Worm (Caenorhabditis elegans) whole organism, L4 larva: ENCODE measurements around the gene M70.5.

Experiments
- F10B5.3 ChIP-seq: sonication (generic microtip); optimal IDR thresholded peaks from 2 replicates; lab custom pipeline; 2016; ENCODE audit warnings: mild to moderate bottlenecking, missing genetic modification characterization, missing compliant biosample characterization
- T20F7.1 ChIP-seq: fragments of 200-800 bp; sonication (Bioruptor generic); optimal IDR thresholded peaks from 2 replicates; lab custom pipeline; 2018; ENCODE audit warnings: mild to moderate bottlenecking, missing genetic modification characterization, missing compliant biosample characterization
- Y48G9A.11 ChIP-seq: fragments of 200-800 bp; sonication (Bioruptor generic); IDR thresholded peaks from 2 replicates; pipeline ENCODE4 v1.3.6; 2022; ENCODE audit warnings: missing genetic modification reagents, missing genetic modification characterization, missing compliant biosample characterization
- ZK337.2 ChIP-seq: fragments of 200-800 bp; sonication (Bioruptor generic); IDR thresholded peaks from 2 replicates; pipeline ENCODE4 v1.3.6; 2022; ENCODE audit warnings: missing genetic modification reagents, missing genetic modification characterization, missing compliant biosample characterization
- aly-2 ChIP-seq: sonication (generic microtip); optimal IDR thresholded peaks from 2 replicates; lab custom pipeline; 2018; ENCODE audit warnings: missing biosample characterization, missing genetic modification characterization
- ama-1 ChIP-seq: fragments of 150-350 bp; optimal IDR thresholded peaks from 2 replicates; lab custom pipeline; 2014; ENCODE audit warnings: inconsistent platforms, mixed read lengths
- ceh-28 ChIP-seq: fragments of 150-350 bp; optimal IDR thresholded peaks from 2 replicates; lab custom pipeline; 2014; ENCODE audit warnings: missing biosample characterization, missing genetic modification reagents, missing genetic modification characterization
- cey-2 ChIP-seq: sonication (generic microtip); optimal IDR thresholded peaks from 3 replicates; lab custom pipeline; 2017; ENCODE audit warnings: missing genetic modification characterization, mild to moderate bottlenecking, missing compliant biosample characterization, antibody characterized with exemption, borderline replicate concordance; ENCODE audit not compliant: insufficient read depth
- ctbp-1 ChIP-seq: fragments of 200-800 bp; sonication (Bioruptor generic); IDR thresholded peaks from 2 replicates; pipeline ENCODE4 v1.3.6; 2022; ENCODE audit warnings: missing genetic modification reagents, missing genetic modification characterization, missing compliant biosample characterization
- daf-16 ChIP-seq, 3 experiments: sonication (generic microtip); optimal IDR thresholded peaks; 2 replicates each; lab custom pipeline; 2016 to 2017; ENCODE audit warnings: missing genetic modification characterization in 3 of 3, missing genetic modification reagents in 3 of 3, mild to moderate bottlenecking in 2 of 3, missing compliant biosample characterization in 2 of 3, missing biosample characterization in 1 of 3, moderate library complexity in 1 of 3
- dmd-6 ChIP-seq: fragments of 200-800 bp; sonication (Bioruptor generic); IDR thresholded peaks from 2 replicates; pipeline ENCODE4 v1.3.6; 2022; ENCODE audit warnings: missing genetic modification reagents, missing genetic modification characterization, missing compliant biosample characterization
- dpl-1 ChIP-seq: fragments of 150-350 bp; optimal IDR thresholded peaks from 2 replicates; lab custom pipeline; 2014; ENCODE audit warnings: missing biosample characterization, missing genetic modification reagents, missing genetic modification characterization
- duxl-1 ChIP-seq: sonication (generic microtip); optimal IDR thresholded peaks from 2 replicates; lab custom pipeline; 2016; ENCODE audit warnings: mild to moderate bottlenecking, missing genetic modification characterization, moderate library complexity, missing compliant biosample characterization; ENCODE audit not compliant: poor library complexity
- dve-1 ChIP-seq: sonication (generic microtip); optimal IDR thresholded peaks from 2 replicates; lab custom pipeline; 2017; ENCODE audit warnings: antibody characterized with exemption, mild to moderate bottlenecking, missing genetic modification characterization, missing compliant biosample characterization; ENCODE audit not compliant: insufficient read depth
- hlh-11 ChIP-seq: fragments of 200-800 bp; sonication (Bioruptor generic); optimal IDR thresholded peaks from 2 replicates; lab custom pipeline; 2018; ENCODE audit warnings: mild to moderate bottlenecking, missing genetic modification characterization, missing compliant biosample characterization
- hlh-30 ChIP-seq: sonication (generic microtip); optimal IDR thresholded peaks from 2 replicates; lab custom pipeline; 2017; ENCODE audit warnings: antibody characterized with exemption, mild to moderate bottlenecking, missing genetic modification characterization, missing compliant biosample characterization; ENCODE audit not compliant: insufficient read depth
- hmg-1.1 ChIP-seq: fragments of 200-800 bp; sonication (Bioruptor generic); IDR thresholded peaks from 2 replicates; pipeline ENCODE4 v1.3.6; 2022; ENCODE audit warnings: missing genetic modification reagents, missing genetic modification characterization, missing compliant biosample characterization
- jun-1 ChIP-seq: fragments of 150-350 bp; optimal IDR thresholded peaks from 2 replicates; lab custom pipeline; 2014; ENCODE audit warnings: missing biosample characterization, missing genetic modification reagents, missing genetic modification characterization
- lim-7 ChIP-seq: fragments of 200-800 bp; sonication (Bioruptor generic); IDR thresholded peaks from 2 replicates; pipeline ENCODE4 v1.3.6; 2022; ENCODE audit warnings: missing genetic modification characterization, missing compliant biosample characterization
- lin-1 ChIP-seq: fragments of 200-800 bp; sonication (Bioruptor generic); IDR thresholded peaks from 2 replicates; pipeline ENCODE4 v1.3.6; 2022; ENCODE audit warnings: missing genetic modification reagents, missing genetic modification characterization, missing compliant biosample characterization
- lin-13 ChIP-seq: fragments of 150-350 bp; optimal IDR thresholded peaks from 2 replicates; lab custom pipeline; 2014; ENCODE audit warnings: missing biosample characterization, missing genetic modification reagents, missing genetic modification characterization
- lin-15B ChIP-seq: fragments of 150-350 bp; sonication (generic microtip); optimal IDR thresholded peaks from 3 replicates; lab custom pipeline; 2014; ENCODE audit warnings: missing biosample characterization, missing genetic modification characterization
- lin-29 ChIP-seq: fragments of 200-800 bp; sonication (Bioruptor generic); IDR thresholded peaks from 2 replicates; pipeline ENCODE4 v1.3.6; 2022; ENCODE audit warnings: missing genetic modification reagents, missing genetic modification characterization, missing compliant biosample characterization
- lin-38 ChIP-seq: fragments of 200-800 bp; sonication (Bioruptor generic); IDR thresholded peaks from 2 replicates; pipeline ENCODE4 v1.3.6; 2022; ENCODE audit warnings: missing genetic modification reagents, missing genetic modification characterization, missing compliant biosample characterization
- madf-5 ChIP-seq, 2 experiments: fragments of 200-800 bp; sonication (Bioruptor generic); IDR thresholded peaks; 2 replicates each; pipeline ENCODE4 v1.3.6; 2022; ENCODE audit warnings: missing compliant biosample characterization in 2 of 2, missing genetic modification characterization in 2 of 2
- mep-1 ChIP-seq: fragments of 150-350 bp; sonication (generic microtip); optimal IDR thresholded peaks from 3 replicates; lab custom pipeline; 2014; ENCODE audit warnings: missing biosample characterization, missing genetic modification characterization
- mes-2 ChIP-seq: sonication (generic microtip); optimal IDR thresholded peaks from 2 replicates; lab custom pipeline; 2016; ENCODE audit warnings: missing genotype, mild to moderate bottlenecking, missing genetic modification characterization, missing compliant biosample characterization; ENCODE audit not compliant: poor library complexity, severe bottlenecking
- mxl-2 ChIP-seq: fragments of 200-800 bp; sonication (Bioruptor generic); conservative IDR thresholded peaks from 2 replicates; pipeline ENCODE4 v1.3.6; 2022; ENCODE audit warnings: missing genetic modification reagents, missing genetic modification characterization, missing compliant biosample characterization
- mxl-3 ChIP-seq: fragments of 200-800 bp; sonication (Bioruptor generic); optimal IDR thresholded peaks from 2 replicates; lab custom pipeline; 2018; ENCODE audit warnings: mild to moderate bottlenecking, missing genetic modification characterization, missing compliant biosample characterization
- nhr-10 ChIP-seq: fragments of 150-350 bp; optimal IDR thresholded peaks from 2 replicates; lab custom pipeline; 2014; ENCODE audit warnings: missing biosample characterization, missing genetic modification characterization
- nhr-28 ChIP-seq: fragments of 150-350 bp; optimal IDR thresholded peaks from 2 replicates; lab custom pipeline; 2014; ENCODE audit warnings: missing biosample characterization, missing genetic modification characterization
- nhr-42 ChIP-seq: fragments of 200-800 bp; sonication (Bioruptor generic); IDR thresholded peaks from 2 replicates; pipeline ENCODE4 v1.3.6; 2022; ENCODE audit warnings: missing genetic modification characterization, missing compliant biosample characterization
- nhr-76 ChIP-seq: fragments of 150-350 bp; optimal IDR thresholded peaks from 2 replicates; lab custom pipeline; 2014; ENCODE audit warnings: missing biosample characterization, missing genetic modification characterization
- nhr-77 ChIP-seq: fragments of 150-350 bp; optimal IDR thresholded peaks from 2 replicates; lab custom pipeline; 2014; ENCODE audit warnings: missing biosample characterization, missing genetic modification characterization
- php-3 ChIP-seq: fragments of 200-800 bp; sonication (Bioruptor generic); IDR thresholded peaks from 2 replicates; pipeline ENCODE4 v1.3.6; 2022; ENCODE audit warnings: missing genetic modification reagents, missing genetic modification characterization, missing compliant biosample characterization
- pqm-1 ChIP-seq: sonication (generic microtip); optimal IDR thresholded peaks from 2 replicates; lab custom pipeline; 2017; ENCODE audit warnings: missing biosample characterization, missing genetic modification characterization
- rbr-2 ChIP-seq: sonication (generic microtip); optimal IDR thresholded peaks from 2 replicates; lab custom pipeline; 2016; ENCODE audit warnings: missing genotype, missing genetic modification characterization, missing compliant biosample characterization
- set-16 ChIP-seq: fragments of 200-800 bp; sonication (Bioruptor generic); IDR thresholded peaks from 2 replicates; pipeline ENCODE4 v1.3.6; 2022; ENCODE audit warnings: missing genetic modification reagents, missing genetic modification characterization, missing compliant biosample characterization
- tag-97 ChIP-seq: fragments of 200-800 bp; sonication (Bioruptor generic); IDR thresholded peaks from 2 replicates; pipeline ENCODE4 v1.3.6; 2022; ENCODE audit warnings: missing genetic modification characterization, missing compliant biosample characterization
- unc-130 ChIP-seq: sonication (generic microtip); optimal IDR thresholded peaks from 2 replicates; lab custom pipeline; 2016; ENCODE audit warnings: missing genetic modification reagents, missing genetic modification characterization, missing compliant biosample characterization
- vab-7 ChIP-seq: fragments of 200-800 bp; sonication (Bioruptor generic); IDR thresholded peaks from 2 replicates; pipeline ENCODE4 v1.3.6; 2022; ENCODE audit warnings: missing genetic modification reagents, missing genetic modification characterization, missing compliant biosample characterization
- zip-11 ChIP-seq: fragments of 200-800 bp; sonication (Bioruptor generic); IDR thresholded peaks from 2 replicates; pipeline ENCODE4 v1.3.6; 2022; ENCODE audit warnings: missing genetic modification characterization, missing compliant biosample characterization
- ztf-7 ChIP-seq: fragments of 150-350 bp; optimal IDR thresholded peaks from 2 replicates; lab custom pipeline; 2014; ENCODE audit warnings: missing biosample characterization, missing genetic modification characterization

Gene M70.5

DNA sequence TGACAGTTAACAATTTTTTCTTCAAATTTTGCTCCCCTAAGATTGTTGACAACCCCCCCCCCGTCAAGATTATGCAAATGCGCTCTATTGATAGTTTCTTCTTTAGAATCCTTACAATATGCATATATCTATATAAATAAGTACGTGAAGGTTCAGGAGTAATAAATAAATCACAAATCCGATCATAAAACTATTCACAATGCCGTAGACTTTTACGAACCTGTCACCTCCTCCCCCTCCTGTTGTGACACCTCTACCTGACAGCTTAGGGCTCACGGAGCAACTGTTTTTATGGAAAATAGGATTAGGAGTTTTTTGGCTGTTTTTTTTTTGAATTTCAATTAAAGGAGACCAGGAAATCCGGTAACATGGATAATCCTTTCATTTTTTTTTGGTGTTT lies 16.7 kb upstream of the M70.5 start:
- no peak for TF ChIP-seq mxl-2 (GFP tag; lab: Robert Waterston, UW)
- TF ChIP-seq vab-7 = no peak
- no peak for TF ChIP-seq set-16
- no peak for TF ChIP-seq T20F7.1 (GFP tag; lab: Kevin White, UChicago)
- TF ChIP-seq nhr-28 (tag; lab: Kevin White, UChicago) = no peak
- no peak for TF ChIP-seq cey-2 (tag; lab: Kevin White, UChicago)
- TF ChIP-seq ceh-28 (tag; lab: Kevin White, UChicago) = no peak
- TF ChIP-seq Y48G9A.11 (GFP tag; lab: Robert Waterston, UW) = no peak
- TF ChIP-seq ztf-7 (tag; lab: Kevin White, UChicago) = no peak
- no peak for TF ChIP-seq rbr-2
- no peak for TF ChIP-seq tag-97 (GFP tag; lab: Robert Waterston, UW)
- no peak for TF ChIP-seq mxl-3 (GFP tag; lab: Kevin White, UChicago)
- TF ChIP-seq F10B5.3 = no peak
- no peak for TF ChIP-seq nhr-76 (tag; lab: Kevin White, UChicago)
- TF ChIP-seq zip-11 (GFP tag; lab: Robert Waterston, UW) = no peak

DNA sequence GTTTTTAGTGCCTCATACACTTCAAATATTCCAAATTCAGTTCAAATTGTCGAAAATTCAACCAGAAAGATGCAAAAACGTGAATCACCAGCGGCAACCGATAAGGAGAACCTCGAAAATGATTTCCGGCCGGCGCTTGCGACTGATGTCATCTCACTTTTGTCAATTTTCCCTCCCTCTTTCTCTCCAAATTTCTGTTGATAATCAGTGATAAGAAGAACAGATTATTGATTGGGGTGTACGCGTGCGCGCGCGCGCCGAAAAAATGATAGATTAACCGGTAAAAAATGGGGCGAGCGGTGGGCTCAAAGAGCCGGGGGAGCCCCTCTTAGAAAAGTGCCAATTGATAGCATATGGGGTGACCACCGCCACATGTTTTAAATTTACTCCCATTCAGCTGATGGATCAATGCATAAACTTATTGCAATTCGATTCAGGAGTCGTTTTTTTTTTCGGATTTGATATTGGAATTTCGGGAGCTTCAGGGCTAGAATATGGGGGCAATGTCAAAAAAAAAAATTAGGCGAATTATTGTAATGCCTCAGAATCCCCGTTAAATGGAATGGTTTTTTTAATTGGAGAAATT lies 9.1 kb upstream of the M70.5 start:
- TF ChIP-seq daf-16 (GFP tag; optimal IDR thresholded peaks at IDR 0.05; lab: Kevin White, UChicago) (no peak), daf-16 (tag; optimal IDR thresholded peaks at IDR 0.05; lab: Kevin White, UChicago) (peak; percentile 41), madf-5 (GFP tag; IDR thresholded peaks at IDR 0.05; lab: Robert Waterston, UW) (no peak), duxl-1 (tag; lab: Kevin White, UChicago) (no peak), ctbp-1 (GFP tag; lab: Robert Waterston, UW) (no peak), lin-1 (peak; percentile 71; the same call in 1 of the 2 replicates), nhr-28 (tag; lab: Kevin White, UChicago) (peak; percentile 77), dmd-6 (peak; percentile 79), jun-1 (no peak), hlh-30 (tag; lab: Kevin White, UChicago) (peak; percentile 37), dve-1 (tag; lab: Kevin White, UChicago) (peak; percentile 57), pqm-1 (tag; lab: Kevin White, UChicago) (peak; percentile 88), nhr-42 (no peak), mxl-3 (GFP tag; lab: Kevin White, UChicago) (peak; percentile 50), php-3 (0 out of 2 replicates have a peak, but pooled peaks have one; percentile 25), aly-2 (tag; lab: Kevin White, UChicago) (no peak), mes-2 (peak; percentile 27), set-16 (peak; percentile 34; the same call in 1 of the 2 replicates), hmg-1.1 (0 out of 2 replicates have a peak, but pooled peaks have one; percentile 21), hlh-11 (tag; lab: Kevin White, UChicago) (peak; percentile 66), nhr-77 (peak; percentile 41)

DNA sequence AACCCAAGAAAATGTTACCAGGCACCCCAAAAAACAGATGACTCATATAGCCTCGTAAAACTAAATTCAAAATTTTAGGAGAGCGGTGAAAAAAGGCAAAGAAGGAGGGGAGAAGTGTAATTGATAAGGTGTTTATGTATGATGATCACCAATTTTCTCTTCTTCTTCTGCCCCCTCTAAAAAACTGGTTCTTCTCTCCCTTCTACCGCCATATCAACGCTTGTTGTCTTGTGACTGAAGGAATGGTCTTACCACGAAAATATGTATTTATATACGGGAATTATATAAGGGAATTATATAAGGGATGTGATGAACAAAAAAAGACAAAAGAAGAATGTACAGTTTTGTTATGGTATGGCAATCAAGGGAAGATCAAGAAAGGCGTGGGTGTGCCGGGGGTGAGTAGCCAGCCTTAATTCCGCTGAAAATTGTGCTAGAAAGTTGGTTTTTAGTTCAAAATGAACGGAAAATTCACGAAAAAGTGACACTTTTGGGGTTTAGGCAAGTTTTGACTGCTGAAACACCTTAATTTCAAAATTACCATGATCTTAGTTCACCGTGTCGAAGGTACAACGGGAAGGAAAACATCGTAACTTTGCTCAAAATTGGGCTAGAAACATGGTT lies 6.0 kb upstream of the M70.5 start:
- TF ChIP-seq lin-15B (tag; lab: Kevin White, UChicago) (no peak), mep-1 (tag; lab: Kevin White, UChicago) (peak; percentile 70), hlh-11 (tag; lab: Kevin White, UChicago) (peak; percentile 84), tag-97 (GFP tag; lab: Robert Waterston, UW) (no peak), dve-1 (tag; lab: Kevin White, UChicago) (peak; percentile 81), dmd-6 (peak; percentile 50), php-3 (0 out of 2 replicates have a peak, but pooled peaks have one; percentile 44), mxl-3 (GFP tag; lab: Kevin White, UChicago) (peak; percentile 66), zip-11 (GFP tag; lab: Robert Waterston, UW) (no peak), unc-130 (GFP tag; lab: Kevin White, UChicago) (no peak), lin-38 (GFP tag; lab: Robert Waterston, UW) (0 out of 2 replicates have a peak, but pooled peaks have one; percentile 17), T20F7.1 (GFP tag; lab: Kevin White, UChicago) (peak; percentile 45), hmg-1.1 (peak; percentile 23; the same call in 1 of the 2 replicates), mes-2 (peak; percentile 2), lin-29 (GFP tag; lab: Robert Waterston, UW) (no peak), ama-1 (lab: Kevin White, UChicago) (peak; percentile 89), lin-13 (peak; percentile 50), daf-16 (GFP tag; optimal IDR thresholded peaks at IDR 0.05; lab: Kevin White, UChicago) (no peak), daf-16 (tag; optimal IDR thresholded peaks at IDR 0.05; lab: Kevin White, UChicago) (peak; percentile 85), pqm-1 (tag; lab: Kevin White, UChicago) (peak; percentile 86), nhr-10 (peak; percentile 68), nhr-28 (tag; lab: Kevin White, UChicago) (peak; percentile 78), lim-7 (GFP tag; lab: Robert Waterston, UW) (no peak), ZK337.2 (no peak), dpl-1 (GFP tag; lab: Kevin White, UChicago) (peak; percentile 46), ceh-28 (tag; lab: Kevin White, UChicago) (no peak)
